Worm (Caenorhabditis elegans): Measurements from ENCODE around the gene str-176.

The str-176 gene

DNA sequence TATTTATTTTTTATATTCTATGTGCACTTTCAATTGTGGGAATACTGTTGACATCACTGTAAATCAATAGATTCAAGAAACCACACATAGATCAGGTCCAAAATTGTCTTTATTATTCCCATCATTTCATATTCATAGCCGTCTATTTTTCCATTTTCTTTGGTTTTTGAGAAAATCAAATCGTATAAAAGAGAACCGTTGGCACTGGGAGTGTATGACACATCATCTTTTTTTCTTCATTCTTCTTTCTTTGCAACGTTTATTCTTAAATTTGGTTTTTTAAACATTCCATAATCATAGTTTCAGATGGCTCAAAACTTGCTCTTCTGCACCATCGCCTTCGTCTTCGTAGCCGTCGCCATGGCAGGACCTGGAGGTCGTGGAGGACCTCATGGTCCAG, 26.3 kb upstream of the str-176 start, which contains the start of gene srlf-2:
TSS of gene srlf-2 (plus strand) at position 301 of the 400 bp plus-strand sequence.
- TF ChIP-seq dmd-4 (tag; optimal IDR thresholded peaks at IDR 0.05) (no peak), mbf-1 (tag; optimal IDR thresholded peaks at IDR 0.05) (no peak), lin-11 (tag; optimal IDR thresholded peaks at IDR 0.05) (no peak), skn-1 (tag; optimal IDR thresholded peaks at IDR 0.05) (no peak), gmeb-1 (tag; optimal IDR thresholded peaks at IDR 0.05) (no peak), sma-9 (GFP tag; optimal IDR thresholded peaks at IDR 0.05) (no peak), sma-9 (tag; optimal IDR thresholded peaks at IDR 0.05) (no peak), mab-5 (tag; optimal IDR thresholded peaks at IDR 0.05) (no peak), lin-39 (tag; optimal IDR thresholded peaks at IDR 0.05) (no peak), ceh-16 (tag; optimal IDR thresholded peaks at IDR 0.05) (no peak), nhr-11 (tag; optimal IDR thresholded peaks at IDR 0.05) (no peak), fos-1 (tag; optimal IDR thresholded peaks at IDR 0.05) (no peak), nhr-21 (tag; optimal IDR thresholded peaks at IDR 0.05) (no peak), F13H6.1 (tag; optimal IDR thresholded peaks at IDR 0.05) (no peak)

DNA sequence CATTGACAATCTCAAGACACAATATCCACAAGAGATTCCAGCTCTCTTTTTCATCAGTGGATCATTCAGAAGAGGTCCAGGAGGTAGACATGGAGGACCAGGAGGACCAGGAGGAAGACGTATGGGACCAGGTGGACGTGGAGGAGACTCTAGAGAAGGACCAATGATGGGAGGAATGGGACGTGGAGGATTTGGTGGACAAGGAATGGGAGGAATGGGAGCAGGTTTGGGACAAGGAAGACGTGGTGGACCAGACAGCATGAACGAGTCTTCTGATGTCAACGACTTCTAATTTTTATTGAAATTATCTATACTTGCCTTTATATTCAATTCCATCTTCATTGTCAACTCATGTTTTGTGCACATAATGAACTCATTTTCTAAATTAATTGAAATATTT, 24.4 kb upstream of the str-176 start:
- TF ChIP-seq ama-1 (optimal IDR thresholded peaks at IDR 0.05) (no peak), nhr-10 (tag; optimal IDR thresholded peaks at IDR 0.05) (no peak), ZK546.5 (tag; optimal IDR thresholded peaks at IDR 0.05) (no peak), nhr-77 (tag; optimal IDR thresholded peaks at IDR 0.05) (no peak)

DNA sequence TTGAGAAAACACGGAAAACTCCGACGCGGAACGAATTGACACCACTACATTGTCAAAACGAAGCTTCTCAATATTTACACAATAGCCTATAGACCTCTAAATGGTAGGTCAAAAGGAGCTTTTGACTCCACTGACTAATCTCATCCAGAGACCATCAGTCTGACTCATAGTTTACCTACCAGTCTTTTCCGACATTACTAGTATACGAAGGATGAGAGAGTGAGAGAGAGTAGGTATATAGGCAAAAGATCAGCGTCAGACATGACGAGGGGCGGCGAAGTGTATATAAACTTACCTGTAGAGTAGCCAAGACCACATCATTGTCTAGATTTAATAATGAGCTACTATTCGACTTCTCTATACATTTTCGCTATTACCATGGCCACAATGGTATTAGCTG, 23.6 kb upstream of the str-176 start, which contains the start of gene srlf-3:
TSS of gene srlf-3 (plus strand) at position 301 of the 400 bp plus-strand sequence.
- TF ChIP-seq ztf-11 (tag; optimal IDR thresholded peaks at IDR 0.05) (no peak), nhr-23 (tag; optimal IDR thresholded peaks at IDR 0.05) (no peak), blmp-1 (tag; optimal IDR thresholded peaks at IDR 0.05; ENCODE audit: insufficient read depth) (no peak), C34F6.9 (tag; optimal IDR thresholded peaks at IDR 0.05) (no peak), ZK546.5 (tag; optimal IDR thresholded peaks at IDR 0.05) (no peak), nhr-10 (tag; optimal IDR thresholded peaks at IDR 0.05) (no peak), nhr-25 (tag; optimal IDR thresholded peaks at IDR 0.05) (no peak), dmd-4 (tag; optimal IDR thresholded peaks at IDR 0.05) (no peak), lsy-2 (tag; optimal IDR thresholded peaks at IDR 0.05) (no peak), zag-1 (tag; optimal IDR thresholded peaks at IDR 0.05) (no peak), aly-2 (tag; optimal IDR thresholded peaks at IDR 0.05) (no peak), nhr-11 (tag; optimal IDR thresholded peaks at IDR 0.05) (no peak), crh-2 (tag; optimal IDR thresholded peaks at IDR 0.05) (no peak)

DNA sequence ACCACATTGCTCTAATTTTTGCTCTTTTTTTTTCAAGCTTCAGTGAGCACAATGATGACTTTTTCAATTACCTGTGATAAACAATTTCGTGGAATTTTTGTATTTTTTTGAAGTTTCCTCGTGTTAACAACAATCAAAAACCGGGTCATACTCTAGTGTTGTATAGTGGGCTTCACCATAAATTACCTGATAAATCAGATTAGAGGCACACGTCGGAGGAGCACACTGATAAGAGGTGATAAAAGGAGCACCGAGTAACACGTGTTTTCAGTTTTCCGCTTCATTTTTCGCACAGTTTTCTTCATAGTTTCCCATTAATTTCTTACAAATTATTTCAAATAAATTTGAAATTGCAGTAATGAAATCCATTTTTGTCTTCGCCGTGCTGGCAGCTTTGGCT, 17.7 kb upstream of the str-176 start, which contains the start of gene spp-8:
TSS of gene spp-8 (plus strand) at position 357 of the 400 bp plus-strand sequence.
- TF ChIP-seq ZK546.5 (tag; optimal IDR thresholded peaks at IDR 0.05) (no peak), mbf-1 (tag; optimal IDR thresholded peaks at IDR 0.05) (no peak), mab-5 (tag; optimal IDR thresholded peaks at IDR 0.05) (no peak), lin-11 (tag; optimal IDR thresholded peaks at IDR 0.05) (no peak), aly-2 (tag; optimal IDR thresholded peaks at IDR 0.05) (no peak), fos-1 (tag; optimal IDR thresholded peaks at IDR 0.05) (peak; percentile 78), sem-4 (tag; optimal IDR thresholded peaks at IDR 0.05) (no peak), unc-39 (tag; optimal IDR thresholded peaks at IDR 0.05) (no peak), mdl-1 (tag; optimal IDR thresholded peaks at IDR 0.05) (peak in 1 of 2 experiments; percentile 43), crh-2 (tag; optimal IDR thresholded peaks at IDR 0.05) (peak; percentile 81), gmeb-1 (tag; optimal IDR thresholded peaks at IDR 0.05) (peak; percentile 40), sma-9 (GFP tag; optimal IDR thresholded peaks at IDR 0.05) (peak; percentile 55), sma-9 (tag; optimal IDR thresholded peaks at IDR 0.05) (no peak), sma-3 (GFP tag; optimal IDR thresholded peaks at IDR 0.05) (peak; percentile 5), skn-1 (tag; optimal IDR thresholded peaks at IDR 0.05) (peak; percentile 41)

DNA sequence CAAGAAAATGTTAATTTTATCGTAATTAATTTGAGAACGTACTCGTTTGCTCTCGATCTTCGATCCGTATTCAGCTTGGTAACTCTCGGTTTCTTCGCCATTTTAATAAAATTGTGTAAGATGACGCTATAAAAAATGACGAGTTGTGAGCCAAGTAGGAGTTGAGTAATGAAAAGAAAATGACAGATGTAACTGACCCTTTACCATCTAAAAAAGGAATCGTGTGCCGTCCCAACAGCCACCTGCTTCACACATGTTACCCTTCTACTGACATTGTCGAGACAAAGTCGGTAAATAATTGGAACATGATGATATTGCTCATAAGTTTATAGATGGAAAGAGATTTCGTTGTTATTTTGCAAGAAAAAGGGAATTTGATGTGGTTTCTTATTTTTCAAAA, 15.7 kb upstream of the str-176 start, which contains the start of gene hlh-12:
TSS of gene hlh-12 (minus strand) at position 101 of the 400 bp plus-strand sequence.
- TF ChIP-seq nhr-11 (tag; optimal IDR thresholded peaks at IDR 0.05): no peak
- TF ChIP-seq fos-1 (tag; optimal IDR thresholded peaks at IDR 0.05): no peak
- no peak for TF ChIP-seq elt-1 (tag; optimal IDR thresholded peaks at IDR 0.05)

DNA sequence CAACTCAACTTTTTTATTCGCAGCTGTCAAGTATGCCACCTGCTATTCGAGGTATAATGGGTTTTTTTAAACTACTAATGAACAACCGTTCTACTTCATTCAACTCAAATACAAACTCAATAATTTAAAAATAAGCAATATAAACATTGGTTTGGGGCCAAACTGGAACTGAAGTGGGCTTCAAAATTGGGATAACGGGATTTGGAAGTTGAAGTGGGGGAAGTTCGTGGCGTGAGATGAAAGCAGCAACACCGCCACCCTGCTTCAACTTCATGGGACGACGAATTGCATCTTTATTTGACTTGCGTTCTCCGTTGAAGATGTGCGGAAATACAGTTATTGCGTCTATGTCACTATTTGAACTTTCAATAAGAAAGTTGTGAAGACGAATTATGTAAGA, 14.9 kb upstream of the str-176 start:
- TF ChIP-seq nhr-10 (tag; optimal IDR thresholded peaks at IDR 0.05) (no peak), lin-11 (tag; optimal IDR thresholded peaks at IDR 0.05) (no peak), nhr-237 (tag; optimal IDR thresholded peaks at IDR 0.05) (no peak), nhr-12 (tag; optimal IDR thresholded peaks at IDR 0.05) (no peak), lin-13 (GFP tag; optimal IDR thresholded peaks at IDR 0.05) (no peak), nhr-77 (tag; optimal IDR thresholded peaks at IDR 0.05) (no peak), aly-2 (tag; optimal IDR thresholded peaks at IDR 0.05) (no peak), ZK546.5 (tag; optimal IDR thresholded peaks at IDR 0.05) (no peak), ceh-16 (tag; optimal IDR thresholded peaks at IDR 0.05) (no peak), alr-1 (tag; optimal IDR thresholded peaks at IDR 0.05) (no peak), nhr-23 (tag; optimal IDR thresholded peaks at IDR 0.05) (no peak), mdl-1 (tag; optimal IDR thresholded peaks at IDR 0.05) (no peak), nhr-21 (tag; optimal IDR thresholded peaks at IDR 0.05) (no peak), snpc-4 (tag; optimal IDR thresholded peaks at IDR 0.05) (no peak), gmeb-1 (tag; optimal IDR thresholded peaks at IDR 0.05) (no peak), R02D3.7 (tag; optimal IDR thresholded peaks at IDR 0.05) (no peak)

Measured in whole organism, L2 larva.